Worm (Caenorhabditis elegans) whole organism, L3 larva: ENCODE measurements around the gene W10G11.19.
A peak's percentile ranks its signal among the peaks of the same experiment; 100 is the strongest.

Source experiments
- R02D3.7 ChIP-seq: fragments of 150-350 bp; optimal IDR thresholded peaks from 2 replicates; lab custom pipeline; 2014; ENCODE audit warnings: missing biosample characterization, missing genetic modification characterization
- ZK546.5 ChIP-seq: sonication (generic microtip); optimal IDR thresholded peaks from 2 replicates; lab custom pipeline; 2017; ENCODE audit warnings: missing biosample characterization, missing genetic modification characterization
- aly-2 ChIP-seq: fragments of 150-350 bp; optimal IDR thresholded peaks from 2 replicates; lab custom pipeline; 2014; ENCODE audit warnings: missing biosample characterization, missing genetic modification characterization
- daf-12 ChIP-seq: fragments of 150-350 bp; optimal IDR thresholded peaks from 2 replicates; lab custom pipeline; 2014; ENCODE audit warnings: missing biosample characterization, missing genetic modification reagents, missing genetic modification characterization
- egl-27 ChIP-seq: sonication (generic microtip); optimal IDR thresholded peaks from 4 replicates; lab custom pipeline; 2017; ENCODE audit warnings: missing biosample characterization, missing genetic modification reagents, missing genetic modification characterization
- elt-2 ChIP-seq: sonication (generic microtip); optimal IDR thresholded peaks from 2 replicates; lab custom pipeline; 2016; ENCODE audit warnings: missing genetic modification reagents, mild to moderate bottlenecking, missing genetic modification characterization, missing compliant biosample characterization
- eor-1 ChIP-seq, 2 experiments: fragments of 150-350 bp; optimal IDR thresholded peaks; 2 replicates each; lab custom pipeline; 2014 to 2018; ENCODE audit warnings: missing biosample characterization in 2 of 2, missing genetic modification characterization in 2 of 2
- hmg-11 ChIP-seq: sonication (generic microtip); optimal IDR thresholded peaks from 2 replicates; lab custom pipeline; 2016; ENCODE audit warnings: missing genetic modification characterization, missing compliant biosample characterization
- jun-1 ChIP-seq: fragments of 150-350 bp; optimal IDR thresholded peaks from 2 replicates; lab custom pipeline; 2014; ENCODE audit warnings: missing biosample characterization, missing genetic modification reagents, missing genetic modification characterization
- lin-15B ChIP-seq: fragments of 150-350 bp; optimal IDR thresholded peaks from 2 replicates; lab custom pipeline; 2014; ENCODE audit warnings: missing biosample characterization, missing genetic modification characterization
- lin-39 ChIP-seq: fragments of 150-350 bp; optimal IDR thresholded peaks from 2 replicates; lab custom pipeline; 2018; ENCODE audit warnings: missing biosample characterization, missing genetic modification reagents, missing genetic modification characterization
- lsy-12 ChIP-seq: sonication (generic microtip); optimal IDR thresholded peaks from 2 replicates; lab custom pipeline; 2016; ENCODE audit warnings: mild to moderate bottlenecking, missing genetic modification characterization, missing compliant biosample characterization
- mml-1 ChIP-seq: fragments of 150-350 bp; sonication (generic microtip); optimal IDR thresholded peaks from 3 replicates; lab custom pipeline; 2014; ENCODE audit warnings: missing biosample characterization, missing genetic modification characterization
- nfya-1 ChIP-seq: sonication (generic microtip); optimal IDR thresholded peaks from 2 replicates; lab custom pipeline; 2017; ENCODE audit warnings: missing genetic modification characterization, mild to moderate bottlenecking, missing compliant biosample characterization, antibody characterized with exemption, moderate library complexity; ENCODE audit not compliant: insufficient read depth
- nhr-11 ChIP-seq: fragments of 150-350 bp; optimal IDR thresholded peaks from 2 replicates; lab custom pipeline; 2014; ENCODE audit warnings: missing biosample characterization, missing genetic modification characterization
- nhr-12 ChIP-seq: fragments of 150-350 bp; optimal IDR thresholded peaks from 2 replicates; lab custom pipeline; 2014; ENCODE audit warnings: missing biosample characterization, missing genetic modification characterization
- nhr-23 ChIP-seq: fragments of 150-350 bp; optimal IDR thresholded peaks from 2 replicates; lab custom pipeline; 2014; ENCODE audit warnings: missing biosample characterization, missing genetic modification reagents, missing genetic modification characterization
- nhr-25 ChIP-seq: sonication (generic microtip); optimal IDR thresholded peaks from 2 replicates; lab custom pipeline; 2017; ENCODE audit warnings: missing biosample characterization, missing genetic modification characterization
- nhr-28 ChIP-seq: fragments of 150-350 bp; optimal IDR thresholded peaks from 2 replicates; lab custom pipeline; 2014; ENCODE audit warnings: missing biosample characterization, missing genetic modification characterization
- nhr-43 ChIP-seq: sonication (generic microtip); optimal IDR thresholded peaks from 2 replicates; lab custom pipeline; 2016; ENCODE audit warnings: mild to moderate bottlenecking, missing genetic modification characterization, missing compliant biosample characterization; ENCODE audit not compliant: poor library complexity, severe bottlenecking
- nhr-76 ChIP-seq: fragments of 150-350 bp; sonication (generic microtip); optimal IDR thresholded peaks from 5 replicates; lab custom pipeline; 2014; ENCODE audit warnings: missing biosample characterization, missing genetic modification characterization
- nhr-77 ChIP-seq: fragments of 150-350 bp; optimal IDR thresholded peaks from 2 replicates; lab custom pipeline; 2014; ENCODE audit warnings: missing biosample characterization, missing genetic modification characterization
- pha-4 ChIP-seq: fragments of 150-350 bp; optimal IDR thresholded peaks from 2 replicates; lab custom pipeline; 2014; ENCODE audit warnings: missing biosample characterization, missing genetic modification reagents, missing genetic modification characterization
- pqm-1 ChIP-seq: fragments of 150-350 bp; optimal IDR thresholded peaks from 2 replicates; lab custom pipeline; 2017; ENCODE audit warnings: missing biosample characterization, missing genetic modification characterization, inconsistent platforms
- sea-2 ChIP-seq: fragments of 150-350 bp; sonication (generic microtip); optimal IDR thresholded peaks from 4 replicates; lab custom pipeline; 2014; ENCODE audit warnings: missing biosample characterization, missing genetic modification reagents, missing genetic modification characterization
- skn-1 ChIP-seq: fragments of 150-350 bp; optimal IDR thresholded peaks from 2 replicates; lab custom pipeline; 2014; ENCODE audit warnings: missing biosample characterization, missing genetic modification characterization
- snpc-4 ChIP-seq: fragments of 150-350 bp; optimal IDR thresholded peaks from 2 replicates; lab custom pipeline; 2014; ENCODE audit warnings: missing biosample characterization, missing genetic modification characterization
- tbx-2 ChIP-seq: sonication (generic microtip); optimal IDR thresholded peaks from 2 replicates; lab custom pipeline; 2016; ENCODE audit warnings: mild to moderate bottlenecking, missing genetic modification characterization, missing compliant biosample characterization
- unc-39 ChIP-seq: sonication (generic microtip); optimal IDR thresholded peaks from 4 replicates; lab custom pipeline; 2017; ENCODE audit warnings: missing biosample characterization, missing genetic modification characterization
- unc-62 ChIP-seq: fragments of 150-350 bp; sonication (generic microtip); optimal IDR thresholded peaks from 4 replicates; lab custom pipeline; 2014; ENCODE audit warnings: missing biosample characterization, missing genetic modification reagents, missing genetic modification characterization
- zag-1 ChIP-seq: fragments of 150-350 bp; optimal IDR thresholded peaks from 2 replicates; lab custom pipeline; 2014; ENCODE audit warnings: missing biosample characterization, missing genetic modification characterization
- ztf-4 ChIP-seq: fragments of 150-350 bp; optimal IDR thresholded peaks from 2 replicates; lab custom pipeline; 2014; ENCODE audit warnings: missing biosample characterization, missing genetic modification characterization

W10G11.19 gene

ce11 chrII:3518961-3519544 is 31.4 kb upstream of the W10G11.19 start, which contains the start of gene clec-126 (continued):
- TF ChIP-seq ztf-4 (tag; lab: Kevin White, UChicago) (peak; percentile 49), nhr-12 (tag; lab: Kevin White, UChicago) (no peak), jun-1 (tag; lab: Kevin White, UChicago) (peak; percentile 58), nhr-76 (tag; lab: Kevin White, UChicago) (no peak), pqm-1 (tag; lab: Kevin White, UChicago) (peak; percentile 21), eor-1 (tag; optimal IDR thresholded peaks at IDR 0.05; lab: Kevin White, UChicago) (no peak), ZK546.5 (no peak), skn-1 (tag; lab: Kevin White, UChicago) (peak; percentile 21), lin-39 (tag; lab: Kevin White, UChicago) (peak; percentile 76)

DNA sequence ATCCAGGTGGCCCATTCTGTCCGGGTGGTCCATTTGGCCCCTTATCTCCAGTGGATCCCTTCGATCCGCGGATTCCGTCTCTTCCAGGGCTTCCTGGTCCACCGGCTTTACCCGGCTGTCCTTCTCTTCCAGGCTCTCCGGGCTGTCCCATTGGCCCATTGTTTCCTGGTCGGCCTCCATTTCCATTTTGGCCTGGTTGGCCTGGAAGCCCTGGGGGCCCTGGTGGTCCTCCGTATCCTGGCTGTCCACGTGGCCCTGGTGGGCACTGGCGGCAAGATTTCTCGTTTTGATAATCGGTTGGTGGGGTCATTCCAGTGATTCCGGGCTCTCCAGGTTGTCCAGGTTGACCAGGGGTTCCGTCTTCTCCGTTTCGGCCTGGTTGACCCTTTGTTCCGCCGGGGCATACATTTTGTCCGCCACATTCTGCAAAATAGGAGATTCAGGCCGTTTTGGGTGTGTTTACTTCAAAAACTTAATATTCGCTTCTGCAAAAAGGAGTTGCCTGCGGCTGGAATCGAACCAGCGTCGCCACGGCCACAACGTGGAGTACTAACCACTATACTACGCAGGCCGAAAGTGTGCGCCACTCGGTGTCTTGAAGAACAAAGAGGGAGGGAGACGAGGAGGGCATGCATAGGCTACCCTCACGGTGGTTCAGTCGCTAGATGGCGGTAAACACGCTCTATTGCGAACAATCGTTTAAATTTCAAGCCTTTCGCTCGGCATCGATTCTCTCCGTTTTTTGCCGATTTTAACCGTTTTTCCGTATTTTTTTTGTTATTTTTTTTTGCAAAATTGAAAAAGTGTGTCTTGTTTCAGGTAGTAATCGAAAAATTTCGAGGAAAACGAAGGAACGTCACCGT is 29.2 kb upstream of the W10G11.19 start, which contains the start of gene W09G10.9:
TSS of gene W09G10.9 (plus strand) at position 813 of the 863 bp plus-strand sequence.
- TF ChIP-seq zag-1 (tag; lab: Kevin White, UChicago), result no peak
- peak; percentile 73 for TF ChIP-seq lin-15B
- peak; percentile 8 for TF ChIP-seq pqm-1 (tag; lab: Kevin White, UChicago)
- TF ChIP-seq nhr-43, result peak; percentile 38
- peak; percentile 3 for TF ChIP-seq nhr-25 (tag; lab: Kevin White, UChicago)
- peak; percentile 25 for TF ChIP-seq snpc-4
- TF ChIP-seq nhr-28 (tag; lab: Kevin White, UChicago), result no peak
- peak; percentile 45 for TF ChIP-seq nfya-1 (tag; lab: Kevin White, UChicago)
- TF ChIP-seq nhr-76 (tag; lab: Kevin White, UChicago), result no peak
- TF ChIP-seq nhr-23 (tag; lab: Kevin White, UChicago), result peak; percentile 40
- TF ChIP-seq lin-39 (tag; lab: Kevin White, UChicago), result peak; percentile 31
- TF ChIP-seq daf-12 (tag; lab: Kevin White, UChicago), result no peak
- TF ChIP-seq hmg-11 (tag; lab: Kevin White, UChicago), result peak; percentile 79
- TF ChIP-seq elt-2 (tag; lab: Kevin White, UChicago), result peak; percentile 42
- TF ChIP-seq pha-4, result peak; percentile 30
- no peak for TF ChIP-seq mml-1 (tag; lab: Kevin White, UChicago)
- no peak for TF ChIP-seq nhr-11 (tag; lab: Kevin White, UChicago)
- TF ChIP-seq R02D3.7 (tag; lab: Kevin White, UChicago), result no peak
- TF ChIP-seq lsy-12 (tag; lab: Kevin White, UChicago), result peak; percentile 4
- peak; percentile 27 for TF ChIP-seq skn-1 (tag; lab: Kevin White, UChicago)
- TF ChIP-seq aly-2 (tag; lab: Kevin White, UChicago), result no peak

- TF ChIP-seq lin-15B, result peak; percentile 83
- peak; percentile 49 for TF ChIP-seq pha-4
- TF ChIP-seq R02D3.7 (tag; lab: Kevin White, UChicago), result peak; percentile 14
- peak; percentile 75 for TF ChIP-seq nfya-1 (tag; lab: Kevin White, UChicago)
- TF ChIP-seq nhr-11 (tag; lab: Kevin White, UChicago), result peak; percentile 42
- peak; percentile 52 for TF ChIP-seq lin-39 (tag; lab: Kevin White, UChicago)
- TF ChIP-seq snpc-4, result peak; percentile 2
- TF ChIP-seq nhr-43, result peak; percentile 33
- TF ChIP-seq nhr-23 (tag; lab: Kevin White, UChicago), result peak; percentile 70
These were observed 26.9 kb upstream of the W10G11.19 start for ce11 chrII:3523547-3523946.

DNA sequence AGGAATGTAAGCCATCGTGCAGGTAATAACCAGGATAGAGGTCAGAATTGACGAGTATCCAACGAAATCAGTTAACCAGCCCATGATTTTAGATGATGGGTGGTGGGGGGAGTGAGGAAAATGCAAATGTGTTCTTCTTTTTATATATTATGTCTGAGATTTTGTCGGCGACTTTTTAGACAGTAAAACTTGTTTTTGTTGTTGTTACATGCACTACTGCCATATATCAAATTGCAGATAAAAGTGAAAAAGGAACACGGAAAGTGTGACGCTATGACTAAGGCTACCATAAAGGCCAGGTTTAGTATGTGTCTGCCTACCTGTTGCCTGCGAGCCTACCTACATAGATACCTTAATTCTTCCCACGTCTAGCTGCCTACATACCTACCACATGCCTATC is 26.4 kb upstream of the W10G11.19 start, which contains the start of gene col-72:
TSS of gene col-72 (minus strand) at position 101 of the 400 bp plus-strand sequence.
- TF ChIP-seq nhr-77 (tag; lab: Kevin White, UChicago) (no peak), lin-39 (tag; lab: Kevin White, UChicago) (no peak), egl-27 (no peak), R02D3.7 (tag; lab: Kevin White, UChicago) (no peak), unc-62 (no peak), tbx-2 (tag; lab: Kevin White, UChicago) (no peak), sea-2 (GFP tag; lab: Kevin White, UChicago) (no peak), nhr-11 (tag; lab: Kevin White, UChicago) (no peak), mml-1 (tag; lab: Kevin White, UChicago) (no peak), nhr-28 (tag; lab: Kevin White, UChicago) (no peak), lsy-12 (tag; lab: Kevin White, UChicago) (no peak), skn-1 (tag; lab: Kevin White, UChicago) (no peak), unc-39 (no peak), pqm-1 (tag; lab: Kevin White, UChicago) (no peak)
